Worm (Caenorhabditis elegans): ENCODE measurements around the gene Y45G12C.10.
"Not testable (repeated sequence)": the region's sequence is repeated elsewhere in the genome, so short reads cannot be mapped to it uniquely, and the experiment has no call there.

ce11 chrV:2536309-2536708 is at the start of gene Y45G12C.10:
- TF ChIP-seq ref-1 (GFP tag; conservative IDR thresholded peaks at IDR 0.05); flt-1 (GFP tag; IDR thresholded peaks at IDR 0.05); med-1 (GFP tag; optimal IDR thresholded peaks at IDR 0.05; ENCODE audit: insufficient read depth); cog-1 (tag; optimal IDR thresholded peaks at IDR 0.05); tab-1 (GFP tag; IDR thresholded peaks at IDR 0.05); T22C8.4 (GFP tag; IDR thresholded peaks at IDR 0.05); klf-2 (GFP tag; conservative IDR thresholded peaks at IDR 0.05); ztf-23 (GFP tag; IDR thresholded peaks at IDR 0.05); ztf-29 (GFP tag; IDR thresholded peaks at IDR 0.05): not testable (repeated sequence)
